Fruit fly (Drosophila melanogaster): Measurements from ENCODE around the gene hb.

hb gene

DNA sequence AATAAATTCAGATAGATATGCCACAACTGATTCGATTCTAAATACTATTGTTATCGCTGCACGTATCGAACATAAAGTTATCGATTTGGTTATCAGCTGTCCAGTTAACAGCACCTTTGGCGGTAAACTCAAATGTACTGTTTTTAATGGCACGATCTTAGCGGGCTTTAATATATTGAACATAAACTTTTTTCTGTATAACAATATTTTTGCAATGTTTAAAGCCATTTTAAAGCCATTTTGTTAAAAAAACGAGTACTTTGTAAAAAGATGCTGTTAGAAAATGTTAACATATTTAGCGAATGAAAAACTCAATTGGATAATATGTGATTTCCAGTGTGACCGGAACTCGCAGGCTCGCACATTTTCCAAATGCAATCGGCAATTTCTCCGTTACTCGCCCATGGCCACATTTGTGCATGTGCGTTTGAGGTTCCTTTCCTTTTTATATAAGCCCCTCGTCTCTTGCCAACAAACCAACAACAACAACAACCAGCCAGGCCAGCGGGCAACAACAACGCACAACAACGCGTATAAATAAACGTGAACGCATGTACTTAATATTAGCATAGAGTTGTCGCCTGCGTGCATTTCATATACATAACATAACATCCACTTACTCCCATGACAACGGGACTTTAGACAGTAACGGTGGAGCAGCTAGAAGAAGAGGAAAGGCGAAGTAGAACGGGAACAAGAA is 18.4 kb upstream of the hb start, which contains the start of gene TMEM216 (continued):
- no peak for TF ChIP-seq Six4 (GFP tag; optimal IDR thresholded peaks at IDR 0.05)
- no peak for TF ChIP-seq CG15269 (tag; optimal IDR thresholded peaks at IDR 0.05)
- peak; percentile 79 for TF ChIP-seq Sin3A (optimal IDR thresholded peaks at IDR 0.05)
- peak; percentile 83 for TF ChIP-seq Elba2 (GFP tag; optimal IDR thresholded peaks at IDR 0.05)
- no peak for TF ChIP-seq nau (GFP tag; optimal IDR thresholded peaks at IDR 0.05)
- no peak for TF ChIP-seq kah (GFP tag; optimal IDR thresholded peaks at IDR 0.05)
- TF ChIP-seq CG11696 (GFP tag; IDR thresholded peaks at IDR 0.05), result no peak
- TF ChIP-seq CG1024 (GFP tag; IDR thresholded peaks at IDR 0.05), result no peak
- TF ChIP-seq Nf-YC (tag; optimal IDR thresholded peaks at IDR 0.05), result no peak
- TF ChIP-seq CG12155 (GFP tag; optimal IDR thresholded peaks at IDR 0.05), result peak; percentile 4
- no peak for TF ChIP-seq CG1647 (GFP tag; optimal IDR thresholded peaks at IDR 0.05)
- TF ChIP-seq CG18599 (GFP tag; optimal IDR thresholded peaks at IDR 0.05), result no peak
- TF ChIP-seq nerfin-2 (GFP tag; IDR thresholded peaks at IDR 0.05; ENCODE audit: partially characterized antibody), result no peak
- TF ChIP-seq CG8281 (tag; optimal IDR thresholded peaks at IDR 0.05), result no peak
- no peak for TF ChIP-seq zfh2 (GFP tag; optimal IDR thresholded peaks at IDR 0.05)
- no peak for TF ChIP-seq esg (GFP tag; conservative IDR thresholded peaks at IDR 0.05)
- no peak for TF ChIP-seq kay (GFP tag; optimal IDR thresholded peaks at IDR 0.05)
- TF ChIP-seq BEAF-32 (GFP tag; optimal IDR thresholded peaks at IDR 0.05), result peak; percentile 60
- TF ChIP-seq org-1 (GFP tag; optimal IDR thresholded peaks at IDR 0.05), result no peak
- TF ChIP-seq Bdp1 (GFP tag; optimal IDR thresholded peaks at IDR 0.05), result no peak
- no peak for TF ChIP-seq Lim3 (GFP tag; IDR thresholded peaks at IDR 0.05)
- no peak for TF ChIP-seq peb (GFP tag; IDR thresholded peaks at IDR 0.05)
- TF ChIP-seq HHEX (GFP tag; optimal IDR thresholded peaks at IDR 0.05), result no peak
- TF ChIP-seq CG3065 (GFP tag; optimal IDR thresholded peaks at IDR 0.05), result no peak
- no peak for TF ChIP-seq wek (GFP tag; optimal IDR thresholded peaks at IDR 0.05)
- TF ChIP-seq Hr78 (GFP tag; optimal IDR thresholded peaks at IDR 0.05), result no peak
- no peak for TF ChIP-seq Asciz (GFP tag; optimal IDR thresholded peaks at IDR 0.05)
- no peak for TF ChIP-seq CG14965 (GFP tag; optimal IDR thresholded peaks at IDR 0.05; ENCODE audit: borderline replicate concordance)
- no peak for TF ChIP-seq CG3163 (GFP tag; optimal IDR thresholded peaks at IDR 0.05)
- TF ChIP-seq Camta (GFP tag; optimal IDR thresholded peaks at IDR 0.05), result no peak
- TF ChIP-seq CG11504 (tag; optimal IDR thresholded peaks at IDR 0.05), result no peak
- no peak for TF ChIP-seq CG7556 (GFP tag; optimal IDR thresholded peaks at IDR 0.05)
- TF ChIP-seq CG1603 (tag; optimal IDR thresholded peaks at IDR 0.05), result peak; percentile 51
- TF ChIP-seq salm (tag; optimal IDR thresholded peaks at IDR 0.05), result no peak
- TF ChIP-seq gro (GFP tag; optimal IDR thresholded peaks at IDR 0.05), result peak; percentile 24
- TF ChIP-seq tgo (GFP tag; IDR thresholded peaks at IDR 0.05), result no peak
- no peak for TF ChIP-seq HmgD (GFP tag; optimal IDR thresholded peaks at IDR 0.05)
- TF ChIP-seq fru (optimal IDR thresholded peaks at IDR 0.05), result no peak
- peak; percentile 82 for TF ChIP-seq crol (GFP tag; IDR thresholded peaks at IDR 0.05)
- no peak for TF ChIP-seq CG15011 (GFP tag; optimal IDR thresholded peaks at IDR 0.05)
- no peak for TF ChIP-seq CG4404 (GFP tag; IDR thresholded peaks at IDR 0.05)
- peak; percentile 25 for TF ChIP-seq MTF-1 (GFP tag; optimal IDR thresholded peaks at IDR 0.05; ENCODE audit: borderline replicate concordance)
- no peak for TF ChIP-seq stc (GFP tag; IDR thresholded peaks at IDR 0.05)
- no peak for TF ChIP-seq Xbp1 (GFP tag; optimal IDR thresholded peaks at IDR 0.05)
- peak; percentile 80 for TF ChIP-seq CG12659 (GFP tag; optimal IDR thresholded peaks at IDR 0.05)
- TF ChIP-seq ab (GFP tag; optimal IDR thresholded peaks at IDR 0.05), result no peak
- TF ChIP-seq CG14860 (GFP tag; IDR thresholded peaks at IDR 0.05; ENCODE audit: partially characterized antibody), result no peak; the same call in 2 of the 3 replicates
- no peak for TF ChIP-seq dmrt99B (tag; optimal IDR thresholded peaks at IDR 0.05)
- TF ChIP-seq HLH4C (GFP tag; IDR thresholded peaks at IDR 0.05; ENCODE audit: partially characterized antibody), result peak; percentile 71
- no peak for TF ChIP-seq hb (GFP tag; IDR thresholded peaks at IDR 0.05; ENCODE audit: partially characterized antibody)

All from whole organism, embryonic.